Fruit fly (Drosophila melanogaster): ENCODE results near the gene CtIP.

The CtIP gene

DNA sequence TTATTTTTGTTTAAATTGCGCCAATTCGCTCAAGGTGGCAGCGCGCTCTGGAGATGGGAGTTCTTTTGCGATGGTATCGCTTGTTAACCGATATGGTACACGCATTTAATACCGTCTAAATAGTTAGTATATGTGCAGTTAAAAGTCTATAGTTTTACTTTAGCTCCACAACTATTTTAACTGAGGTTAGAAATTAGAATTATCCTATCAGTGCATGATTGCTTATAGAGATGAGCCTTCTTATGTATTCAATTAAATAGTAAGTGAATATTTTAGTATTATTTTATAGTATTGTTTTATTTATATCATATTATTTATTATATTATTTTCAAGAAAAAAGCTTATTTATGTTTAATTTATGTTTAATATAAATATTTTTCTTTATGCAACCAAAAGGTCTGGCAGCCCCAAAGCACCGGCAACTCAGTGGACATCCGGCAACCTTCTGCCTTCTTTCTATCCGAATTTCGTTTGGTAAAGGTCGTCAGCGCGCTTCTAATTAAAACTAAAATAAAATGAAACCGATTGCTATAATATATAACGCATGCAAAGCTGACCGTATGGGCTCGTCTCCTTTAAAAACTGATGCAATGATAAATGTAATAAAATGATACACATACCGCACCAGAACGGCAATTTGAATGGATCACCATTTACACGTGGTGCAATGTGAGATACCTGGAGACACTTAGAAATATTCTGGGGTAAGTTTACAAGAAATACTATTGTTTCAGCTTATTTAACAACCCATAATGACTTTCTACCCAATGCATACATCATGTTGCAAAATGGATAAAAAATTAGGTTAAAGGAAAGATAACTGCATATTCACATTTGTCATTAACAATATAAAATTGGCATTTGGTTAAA, 17.0 kb downstream of the CtIP start, which contains the start of gene CG5199 (continued):
- TF ChIP-seq HLH54F (GFP tag; optimal IDR thresholded peaks at IDR 0.05) = peak; percentile 25
- TF ChIP-seq CG3163 (GFP tag; optimal IDR thresholded peaks at IDR 0.05) = no peak
- peak; percentile 12 for TF ChIP-seq CG33213 (GFP tag; optimal IDR thresholded peaks at IDR 0.05)
- TF ChIP-seq CG6813 (GFP tag; optimal IDR thresholded peaks at IDR 0.05) = peak; percentile 37
- peak in 1 of 2 experiments; percentile 3 for TF ChIP-seq crp (GFP tag; optimal IDR thresholded peaks at IDR 0.05)
- peak; percentile 91 for TF ChIP-seq Abd-B (GFP tag; optimal IDR thresholded peaks at IDR 0.05)
- no peak for TF ChIP-seq nerfin-1 (tag; optimal IDR thresholded peaks at IDR 0.05)
- TF ChIP-seq Awh (GFP tag; IDR thresholded peaks at IDR 0.05) = no peak
- TF ChIP-seq CG1602 (GFP tag; optimal IDR thresholded peaks at IDR 0.05) = peak; percentile 56
- TF ChIP-seq Med (GFP tag) = peak; percentile 56
- TF ChIP-seq CG7271 (tag; optimal IDR thresholded peaks at IDR 0.05) = no peak
- peak; percentile 83 for TF ChIP-seq Dll (GFP tag; IDR thresholded peaks at IDR 0.05; ENCODE audit: partially characterized antibody)
- no peak for TF ChIP-seq CG17612 (GFP tag; IDR thresholded peaks at IDR 0.05)
- peak; percentile 80 for TF ChIP-seq Ptx1 (GFP tag; IDR thresholded peaks at IDR 0.05)
- TF ChIP-seq Neu2 (GFP tag; optimal IDR thresholded peaks at IDR 0.05; ENCODE audit: borderline replicate concordance) = no peak
- peak; percentile 62; the same call in 2 of the 3 replicates for TF ChIP-seq CG14860 (GFP tag; IDR thresholded peaks at IDR 0.05; ENCODE audit: partially characterized antibody)
- peak; percentile 43 for TF ChIP-seq CG15479 (GFP tag; optimal IDR thresholded peaks at IDR 0.05)
- TF ChIP-seq en (GFP tag; optimal IDR thresholded peaks at IDR 0.05) = no peak
- peak; percentile 19 for TF ChIP-seq CG6683 (GFP tag; optimal IDR thresholded peaks at IDR 0.05)
- no peak for TF ChIP-seq Lhr (GFP tag; optimal IDR thresholded peaks at IDR 0.05)
- TF ChIP-seq Elba2 (GFP tag; optimal IDR thresholded peaks at IDR 0.05) = no peak
- 0 out of 3 replicates have a peak, but pooled peaks have one; percentile 18 for TF ChIP-seq ken (GFP tag; IDR thresholded peaks at IDR 0.05)
- peak; percentile 25 for TF ChIP-seq Myb (GFP tag; optimal IDR thresholded peaks at IDR 0.05)
- TF ChIP-seq CG17361 (GFP tag; IDR thresholded peaks at IDR 0.05) = peak; percentile 90
- peak; percentile 13 for TF ChIP-seq Hsf (GFP tag; optimal IDR thresholded peaks at IDR 0.05)
- no peak for TF ChIP-seq repo (GFP tag; optimal IDR thresholded peaks at IDR 0.05)
- peak; percentile 55 for TF ChIP-seq Usf (GFP tag; optimal IDR thresholded peaks at IDR 0.05)
- no peak for TF ChIP-seq fu2 (GFP tag; optimal IDR thresholded peaks at IDR 0.05)
- peak; percentile 75 for TF ChIP-seq CG3281 (GFP tag; optimal IDR thresholded peaks at IDR 0.05)
- no peak for TF ChIP-seq yki (optimal IDR thresholded peaks at IDR 0.05)
- TF ChIP-seq Adf1 (GFP tag; IDR thresholded peaks at IDR 0.05) = no peak
- no peak for TF ChIP-seq Atf6 (GFP tag; IDR thresholded peaks at IDR 0.05)
- TF ChIP-seq CG3838 (GFP tag; optimal IDR thresholded peaks at IDR 0.05) = no peak
- no peak for TF ChIP-seq Bdp1 (GFP tag; optimal IDR thresholded peaks at IDR 0.05)
- TF ChIP-seq Taf1 (GFP tag; IDR thresholded peaks at IDR 0.05) = no peak
- TF ChIP-seq Sry-β (GFP tag; optimal IDR thresholded peaks at IDR 0.05) = peak; percentile 37
- TF ChIP-seq disco-r (GFP tag; optimal IDR thresholded peaks at IDR 0.05) = no peak
- no peak for TF ChIP-seq pan (optimal IDR thresholded peaks at IDR 0.05)
- peak in 1 of 2 experiments; percentile 65 for TF ChIP-seq pan (GFP tag; optimal IDR thresholded peaks at IDR 0.05 in 1 of 2, IDR thresholded peaks at IDR 0.05 in 1 of 2)
- peak; percentile 38 for TF ChIP-seq CG10462 (GFP tag; optimal IDR thresholded peaks at IDR 0.05)
- no peak for TF ChIP-seq CG17328 (GFP tag; IDR thresholded peaks at IDR 0.05)
- no peak for TF ChIP-seq fd102C (GFP tag; optimal IDR thresholded peaks at IDR 0.05)
- TF ChIP-seq jing (GFP tag; optimal IDR thresholded peaks at IDR 0.05) = no peak
- peak; percentile 67 for TF ChIP-seq Rfx (GFP tag; IDR thresholded peaks at IDR 0.05)
- TF ChIP-seq grau (tag; optimal IDR thresholded peaks at IDR 0.05) = peak; percentile 76
- TF ChIP-seq bcd (GFP tag; optimal IDR thresholded peaks at IDR 0.05) = peak; percentile 77
- peak; percentile 74 for TF ChIP-seq CG10209 (GFP tag; optimal IDR thresholded peaks at IDR 0.05)
- peak; percentile 60 for TF ChIP-seq zen (tag; optimal IDR thresholded peaks at IDR 0.05)
- TF ChIP-seq cad (GFP tag; optimal IDR thresholded peaks at IDR 0.05) = no peak
- no peak for TF ChIP-seq sens-2 (GFP tag; IDR thresholded peaks at IDR 0.05)
